Worm (Caenorhabditis elegans) whole organism, late embryonic: ENCODE data around the gene pqn-42.

ENCODE experiments used
- C08G9.2 ChIP-seq: sonication (generic microtip); optimal IDR thresholded peaks from 2 replicates; lab custom pipeline; 2016; ENCODE audit warnings: mild to moderate bottlenecking, missing genetic modification characterization, moderate library complexity, missing compliant biosample characterization
- C38D4.7 ChIP-seq: fragments of 200-800 bp; sonication (Bioruptor generic); optimal IDR thresholded peaks from 2 replicates; lab custom pipeline; 2018; ENCODE audit warnings: mild to moderate bottlenecking, missing genetic modification characterization, moderate library complexity, missing compliant biosample characterization
- F13H6.1 ChIP-seq: sonication (generic microtip); optimal IDR thresholded peaks from 2 replicates; lab custom pipeline; 2016; ENCODE audit warnings: missing genetic modification characterization, missing compliant biosample characterization
- T23F11.4 ChIP-seq: fragments of 200-800 bp; sonication (Bioruptor generic); optimal IDR thresholded peaks from 2 replicates; lab custom pipeline; 2018; ENCODE audit warnings: mild to moderate bottlenecking, missing genetic modification characterization, missing compliant biosample characterization
- ceh-19 ChIP-seq: fragments of 200-800 bp; sonication (Bioruptor generic); optimal IDR thresholded peaks from 2 replicates; lab custom pipeline; 2018; ENCODE audit warnings: mild to moderate bottlenecking, missing genetic modification characterization, missing compliant biosample characterization
- ceh-2 ChIP-seq: sonication (generic microtip); optimal IDR thresholded peaks from 2 replicates; lab custom pipeline; 2016; ENCODE audit warnings: missing genotype, missing genetic modification characterization, missing compliant biosample characterization
- ceh-24 ChIP-seq: sonication (generic microtip); optimal IDR thresholded peaks from 2 replicates; lab custom pipeline; 2016; ENCODE audit warnings: mild to moderate bottlenecking, missing genetic modification characterization, missing compliant biosample characterization
- ceh-45 ChIP-seq: fragments of 200-800 bp; sonication (Bioruptor generic); IDR thresholded peaks from 2 replicates; pipeline ENCODE4 v1.3.6; 2022; ENCODE audit warnings: missing genetic modification reagents, missing genetic modification characterization, missing compliant biosample characterization
- ceh-48 ChIP-seq: sonication (generic microtip); optimal IDR thresholded peaks from 2 replicates; lab custom pipeline; 2016; ENCODE audit warnings: missing genetic modification characterization, inconsistent platforms, missing compliant biosample characterization
- ceh-6 ChIP-seq: fragments of 200-800 bp; sonication (Bioruptor generic); optimal IDR thresholded peaks from 2 replicates; lab custom pipeline; 2018; ENCODE audit warnings: mild to moderate bottlenecking, missing genetic modification characterization, missing compliant biosample characterization
- ceh-9 ChIP-seq: sonication (generic microtip); optimal IDR thresholded peaks from 2 replicates; lab custom pipeline; 2016; ENCODE audit warnings: mild to moderate bottlenecking, missing genetic modification characterization, inconsistent platforms, missing compliant biosample characterization
- elt-2 ChIP-seq: sonication (generic microtip); optimal IDR thresholded peaks from 2 replicates; lab custom pipeline; 2016; ENCODE audit warnings: missing genetic modification reagents, missing genetic modification characterization, missing compliant biosample characterization
- elt-4 ChIP-seq: sonication (generic microtip); optimal IDR thresholded peaks from 2 replicates; lab custom pipeline; 2016; ENCODE audit warnings: missing genetic modification characterization, missing compliant biosample characterization
- fax-1 ChIP-seq: sonication (generic microtip); optimal IDR thresholded peaks from 2 replicates; lab custom pipeline; 2016; ENCODE audit warnings: missing genotype, missing genetic modification characterization, missing compliant biosample characterization
- gmeb-2 ChIP-seq: sonication (generic microtip); optimal IDR thresholded peaks from 2 replicates; lab custom pipeline; 2016; ENCODE audit warnings: missing genetic modification characterization, inconsistent platforms, missing compliant biosample characterization
- hlh-13 ChIP-seq: fragments of 200-800 bp; sonication (Bioruptor generic); optimal IDR thresholded peaks from 2 replicates; lab custom pipeline; 2018; ENCODE audit warnings: mild to moderate bottlenecking, missing genetic modification characterization, missing compliant biosample characterization
- hlh-15 ChIP-seq: sonication (generic microtip); optimal IDR thresholded peaks from 2 replicates; lab custom pipeline; 2016; ENCODE audit warnings: missing genetic modification characterization, missing compliant biosample characterization
- hlh-30 ChIP-seq: sonication (generic microtip); optimal IDR thresholded peaks from 2 replicates; lab custom pipeline; 2017; ENCODE audit warnings: antibody characterized with exemption, missing genetic modification characterization, missing compliant biosample characterization; ENCODE audit not compliant: insufficient read depth
- hlh-8 ChIP-seq: sonication (generic microtip); optimal IDR thresholded peaks from 2 replicates; lab custom pipeline; 2016; ENCODE audit warnings: missing genotype, missing genetic modification characterization, missing compliant biosample characterization
- lin-11 ChIP-seq: fragments of 200-800 bp; sonication (Bioruptor generic); optimal IDR thresholded peaks from 2 replicates; lab custom pipeline; 2018; ENCODE audit warnings: mild to moderate bottlenecking, missing genetic modification characterization, missing compliant biosample characterization
- madf-2 ChIP-seq: sonication (generic microtip); optimal IDR thresholded peaks from 2 replicates; lab custom pipeline; 2017; ENCODE audit warnings: missing genetic modification characterization, missing compliant biosample characterization
- nfya-1 ChIP-seq: sonication (generic microtip); optimal IDR thresholded peaks from 2 replicates; lab custom pipeline; 2017; ENCODE audit warnings: missing genetic modification characterization, mild to moderate bottlenecking, missing compliant biosample characterization, antibody characterized with exemption, moderate library complexity
- nhr-232 ChIP-seq: sonication (generic microtip); optimal IDR thresholded peaks from 2 replicates; lab custom pipeline; 2016; ENCODE audit warnings: missing genetic modification characterization, missing compliant biosample characterization
- odd-2 ChIP-seq: sonication (generic microtip); optimal IDR thresholded peaks from 2 replicates; lab custom pipeline; 2017; ENCODE audit warnings: antibody characterized with exemption, mild to moderate bottlenecking, missing genetic modification characterization, missing compliant biosample characterization
- pha-2 ChIP-seq: sonication (generic microtip); optimal IDR thresholded peaks from 2 replicates; lab custom pipeline; 2017; ENCODE audit warnings: mild to moderate bottlenecking, missing genetic modification characterization, missing compliant biosample characterization
- pqm-1 ChIP-seq: sonication (generic microtip); optimal IDR thresholded peaks from 2 replicates; lab custom pipeline; 2016; ENCODE audit warnings: missing genetic modification characterization, missing compliant biosample characterization
- ref-2 ChIP-seq: sonication (generic microtip); optimal IDR thresholded peaks from 2 replicates; lab custom pipeline; 2016; ENCODE audit warnings: missing genetic modification characterization, missing compliant biosample characterization
- sdc-2 ChIP-seq: sonication (generic microtip); optimal IDR thresholded peaks from 2 replicates; lab custom pipeline; 2016; ENCODE audit warnings: missing genotype, missing genetic modification characterization, missing compliant biosample characterization
- sox-2 ChIP-seq: fragments of 200-800 bp; sonication (Bioruptor generic); IDR thresholded peaks from 2 replicates; pipeline ENCODE4 v1.3.6; 2022; ENCODE audit warnings: missing genetic modification reagents, missing genetic modification characterization, missing compliant biosample characterization
- tbx-7 ChIP-seq: sonication (generic microtip); optimal IDR thresholded peaks from 2 replicates; lab custom pipeline; 2016; ENCODE audit warnings: missing genotype, missing genetic modification characterization, missing compliant biosample characterization
- ttx-3 ChIP-seq: sonication (generic microtip); optimal IDR thresholded peaks from 2 replicates; lab custom pipeline; 2016; ENCODE audit warnings: missing genetic modification reagents, missing genetic modification characterization, missing compliant biosample characterization
- unc-42 ChIP-seq: sonication (generic microtip); optimal IDR thresholded peaks from 2 replicates; lab custom pipeline; 2016; ENCODE audit warnings: missing genotype, missing genetic modification characterization, missing compliant biosample characterization
- unc-55 ChIP-seq: sonication (generic microtip); optimal IDR thresholded peaks from 2 replicates; lab custom pipeline; 2017; ENCODE audit warnings: missing biosample characterization, missing genetic modification reagents, missing genetic modification characterization
- zip-5 ChIP-seq: sonication (generic microtip); optimal IDR thresholded peaks from 2 replicates; lab custom pipeline; 2016; ENCODE audit warnings: missing genetic modification characterization, missing compliant biosample characterization
- ztf-16 ChIP-seq: sonication (generic microtip); optimal IDR thresholded peaks from 2 replicates; lab custom pipeline; 2017; ENCODE audit warnings: missing genetic modification characterization, missing compliant biosample characterization

The pqn-42 gene

DNA sequence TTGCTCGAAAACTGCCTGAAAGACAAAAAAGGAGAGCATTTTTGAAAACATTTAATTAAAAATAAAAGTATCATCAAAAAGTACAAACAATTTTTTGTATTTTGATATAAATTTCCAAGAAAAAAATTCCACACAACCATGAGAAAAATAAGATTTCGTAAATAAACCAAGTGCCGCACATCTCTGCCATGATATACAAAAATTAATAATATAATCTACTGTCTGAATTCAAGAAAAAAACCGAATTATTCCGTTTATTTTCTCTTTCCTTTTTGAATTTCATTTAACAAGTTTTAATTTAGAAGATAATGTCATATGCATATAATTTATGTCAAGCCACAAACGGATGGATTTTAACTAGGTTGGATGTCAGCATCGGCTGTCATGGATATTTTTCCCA is 36.9 kb downstream of the pqn-42 start, which contains the start of gene F42G2.2:
Gene F42G2.2 (plus strand): TSS at position 301 of the 400 bp plus-strand sequence.
- no peak for TF ChIP-seq C38D4.7
- TF ChIP-seq ceh-9 (tag; lab: Kevin White, UChicago): no peak
- no peak for TF ChIP-seq C08G9.2
- no peak for TF ChIP-seq fax-1 (tag; lab: Kevin White, UChicago)
- no peak for TF ChIP-seq hlh-15 (tag; lab: Kevin White, UChicago)
- TF ChIP-seq ceh-45 (GFP tag; lab: Robert Waterston, UW): no peak
- TF ChIP-seq hlh-8: no peak
- TF ChIP-seq unc-55: no peak
- TF ChIP-seq nhr-232 (tag; lab: Kevin White, UChicago): no peak
- TF ChIP-seq hlh-13: no peak
- TF ChIP-seq sox-2 (GFP tag; lab: Robert Waterston, UW): no peak
- TF ChIP-seq ceh-48 (tag; lab: Kevin White, UChicago): no peak
- no peak for TF ChIP-seq pqm-1 (tag; lab: Kevin White, UChicago)

DNA sequence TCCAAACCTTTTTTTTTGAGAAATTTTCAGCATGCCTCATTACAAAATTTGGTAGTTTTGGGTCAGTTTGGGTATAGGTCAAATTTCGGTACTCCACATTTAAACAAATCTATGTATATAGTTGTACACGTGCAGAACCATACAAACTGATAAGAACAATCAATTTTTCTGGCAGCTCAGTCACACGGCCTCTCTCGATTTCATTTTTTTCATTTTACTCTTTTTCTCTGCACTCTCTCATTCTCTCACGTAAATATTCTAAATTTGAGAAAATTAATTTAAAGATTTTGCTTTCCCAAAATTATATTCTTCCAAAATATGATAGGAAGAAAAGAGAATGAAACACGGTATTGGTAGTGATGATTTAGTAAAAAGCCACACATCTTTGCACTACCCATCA is 37.6 kb downstream of the pqn-42 start:
- TF ChIP-seq elt-2 (tag; lab: Kevin White, UChicago) (peak; percentile 24), nfya-1 (no peak)

DNA sequence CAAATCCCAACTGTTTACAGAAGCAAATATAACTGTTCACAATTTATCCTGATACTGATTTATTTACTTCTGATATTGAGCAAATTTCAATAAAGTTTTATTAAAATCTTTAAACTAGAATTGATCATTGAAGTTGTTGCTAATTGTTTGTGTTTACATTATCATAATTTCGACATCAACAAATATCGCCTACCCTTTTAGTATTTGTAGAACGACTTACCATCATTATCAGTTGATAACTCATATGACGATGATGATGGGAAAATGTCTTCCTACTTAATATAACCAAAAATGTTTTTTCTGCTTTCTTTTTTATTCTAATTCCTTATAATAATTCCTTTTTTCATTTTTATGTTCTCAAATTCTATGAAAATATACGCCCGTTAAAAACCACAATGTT is 38.1 kb downstream of the pqn-42 start:
- TF ChIP-seq ztf-16 (tag; lab: Kevin White, UChicago) (no peak), elt-2 (tag; lab: Kevin White, UChicago) (peak; percentile 21), ceh-48 (tag; lab: Kevin White, UChicago) (no peak)

DNA sequence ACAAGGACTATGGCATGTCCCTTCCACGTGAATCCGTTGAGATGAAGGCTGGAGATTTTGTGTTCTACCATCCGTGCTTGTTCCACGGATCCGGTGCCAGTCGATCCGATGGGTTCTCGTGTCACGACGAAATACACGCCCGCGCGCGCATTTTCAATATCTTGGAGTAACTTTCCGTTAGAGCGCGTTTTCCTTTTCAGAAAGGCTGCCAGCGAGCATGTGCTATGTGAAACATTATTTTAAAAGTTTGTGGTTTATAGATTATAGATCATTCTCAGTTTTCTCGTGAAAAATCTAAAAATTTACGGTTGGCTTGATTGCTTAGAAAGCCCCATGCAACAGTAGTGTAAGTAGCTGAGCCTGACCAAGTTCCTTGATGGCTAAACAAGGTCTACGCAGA is 39.9 kb downstream of the pqn-42 start, which contains the start of gene fbxc-20:
Gene fbxc-20 (plus strand): TSS at position 301 of the 400 bp plus-strand sequence.
- TF ChIP-seq ztf-16 (tag; lab: Kevin White, UChicago) (no peak), unc-55 (no peak), zip-5 (tag; lab: Kevin White, UChicago) (no peak), C38D4.7 (no peak), F13H6.1 (tag; lab: Kevin White, UChicago) (no peak), pha-2 (tag; lab: Kevin White, UChicago) (no peak), ceh-2 (tag; lab: Kevin White, UChicago) (no peak), fax-1 (tag; lab: Kevin White, UChicago) (no peak), unc-42 (no peak), ceh-45 (GFP tag; lab: Robert Waterston, UW) (no peak), ceh-24 (tag; lab: Kevin White, UChicago) (no peak), ceh-19 (GFP tag; lab: Kevin White, UChicago) (no peak)
- TF ChIP-seq, all 69 proteins: peak for 0

DNA sequence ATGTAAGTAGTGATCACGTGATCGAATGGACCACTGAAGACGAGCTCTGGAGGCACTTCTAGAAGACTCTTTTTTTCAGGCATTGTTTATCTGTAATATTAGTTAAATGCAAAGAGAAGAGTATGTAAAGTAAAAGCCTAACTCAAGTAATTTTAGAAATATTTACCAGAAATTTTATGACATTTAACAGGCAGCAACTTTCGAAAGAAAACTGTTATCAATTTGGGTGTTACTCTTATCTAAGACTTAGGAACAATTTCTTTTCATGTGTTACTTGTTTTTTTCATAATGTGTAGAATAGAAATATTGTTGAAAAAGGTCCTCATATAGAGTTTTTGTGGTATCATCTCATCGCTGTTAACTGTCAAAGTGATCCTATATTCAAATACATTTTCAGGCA is 40.9 kb downstream of the pqn-42 start, which contains the start of the genes F42G2.5 and F42G2.7:
Gene F42G2.5 (minus strand): TSS at position 101 of the 400 bp plus-strand sequence.
Gene F42G2.7 (plus strand): TSS at position 270 of the 400 bp plus-strand sequence.
- TF ChIP-seq ttx-3 (tag; lab: Kevin White, UChicago) (no peak), ceh-6 (GFP tag; lab: Kevin White, UChicago) (no peak), hlh-30 (no peak), madf-2 (tag; lab: Kevin White, UChicago) (no peak), pha-2 (tag; lab: Kevin White, UChicago) (no peak), T23F11.4 (GFP tag; lab: Kevin White, UChicago) (no peak), unc-42 (no peak), ref-2 (tag; lab: Kevin White, UChicago) (no peak), gmeb-2 (tag; lab: Kevin White, UChicago) (no peak), elt-4 (tag; lab: Kevin White, UChicago) (no peak), nhr-232 (tag; lab: Kevin White, UChicago) (no peak), C38D4.7 (no peak), tbx-7 (tag; lab: Kevin White, UChicago) (no peak), odd-2 (tag; lab: Kevin White, UChicago) (no peak), hlh-8 (no peak), lin-11 (tag; lab: Kevin White, UChicago) (no peak), pqm-1 (tag; lab: Kevin White, UChicago) (no peak), hlh-15 (tag; lab: Kevin White, UChicago) (no peak), ceh-45 (GFP tag; lab: Robert Waterston, UW) (no peak), sdc-2 (tag; lab: Kevin White, UChicago) (no peak)
